Worm (Caenorhabditis elegans): ENCODE measurements around the gene repo-1.

Gene repo-1

DNA sequence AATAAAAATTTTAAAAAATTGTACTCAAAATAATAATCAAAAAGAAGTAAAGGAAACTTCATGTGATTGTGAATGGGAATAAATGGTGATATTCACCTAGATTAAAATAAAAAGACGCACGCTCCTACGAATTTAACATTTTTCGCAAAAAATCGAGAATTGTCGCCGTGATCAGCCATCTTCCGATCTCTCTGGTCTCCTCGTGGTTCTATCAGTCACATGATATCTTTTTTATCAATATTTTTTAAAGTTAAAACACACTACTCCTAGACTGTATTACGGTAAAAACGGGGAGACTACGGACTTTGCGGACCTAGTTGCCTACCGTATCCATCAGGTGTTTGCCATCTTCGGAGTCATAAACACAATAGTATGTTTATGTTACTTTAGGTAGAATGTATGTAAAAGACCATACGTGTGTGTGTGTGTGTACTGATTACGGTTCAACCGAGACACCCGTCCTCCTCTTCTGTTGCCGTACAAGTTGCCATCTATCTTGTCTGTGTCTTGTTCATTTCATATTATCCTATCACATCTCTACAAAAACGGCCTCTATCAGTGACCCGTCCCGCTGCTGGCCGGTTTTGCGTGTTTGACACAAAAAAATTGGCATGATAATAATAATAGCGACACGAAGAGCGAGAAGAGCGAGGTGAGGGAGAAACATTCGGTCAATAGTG lies 37.6 kb upstream of the repo-1 start, which contains the start of gene T12G3.2:
TSS of gene T12G3.2 (minus strand) at position 444 of the 680 bp plus-strand sequence.
- TF ChIP-seq lin-11 (tag; optimal IDR thresholded peaks at IDR 0.05) (no peak), aly-2 (tag; optimal IDR thresholded peaks at IDR 0.05) (no peak), sma-9 (GFP tag; optimal IDR thresholded peaks at IDR 0.05) (peak; percentile 49), sma-9 (tag; optimal IDR thresholded peaks at IDR 0.05) (no peak), sma-3 (GFP tag; optimal IDR thresholded peaks at IDR 0.05) (peak; percentile 44), ztf-11 (tag; optimal IDR thresholded peaks at IDR 0.05) (no peak), nhr-25 (tag; optimal IDR thresholded peaks at IDR 0.05) (peak; percentile 30), ceh-82 (tag; optimal IDR thresholded peaks at IDR 0.05) (no peak), unc-39 (tag; optimal IDR thresholded peaks at IDR 0.05) (no peak), lsy-2 (tag; optimal IDR thresholded peaks at IDR 0.05) (peak in 1 of 2 experiments; percentile 16), ceh-16 (tag; optimal IDR thresholded peaks at IDR 0.05) (no peak), crh-2 (tag; optimal IDR thresholded peaks at IDR 0.05) (no peak), F13H6.1 (tag; optimal IDR thresholded peaks at IDR 0.05) (peak; percentile 23), nhr-21 (tag; optimal IDR thresholded peaks at IDR 0.05) (peak; percentile 23), alr-1 (tag; optimal IDR thresholded peaks at IDR 0.05) (no peak), unc-62 (GFP tag; optimal IDR thresholded peaks at IDR 0.05) (no peak), ztf-1 (GFP tag; conservative IDR thresholded peaks at IDR 0.05) (no peak), nhr-129 (tag; optimal IDR thresholded peaks at IDR 0.05) (peak; percentile 64), egl-27 (tag; optimal IDR thresholded peaks at IDR 0.05) (no peak), nhr-11 (tag; optimal IDR thresholded peaks at IDR 0.05) (no peak), gmeb-1 (tag; optimal IDR thresholded peaks at IDR 0.05) (peak; percentile 25), fos-1 (tag; optimal IDR thresholded peaks at IDR 0.05) (peak; percentile 65), R02D3.7 (tag; optimal IDR thresholded peaks at IDR 0.05) (no peak), unc-55 (GFP tag; optimal IDR thresholded peaks at IDR 0.05) (no peak), nhr-6 (tag; optimal IDR thresholded peaks at IDR 0.05) (no peak), ZK546.5 (tag; optimal IDR thresholded peaks at IDR 0.05) (no peak), peb-1 (tag; optimal IDR thresholded peaks at IDR 0.05) (no peak)

ce11 chrIV:12047552-12048347 lies 36.5 kb upstream of the repo-1 start, which contains the start of gene T12G3.4:
T12G3.4 (plus strand) TSS chrIV:12048256.
- TF ChIP-seq fos-1 (tag; optimal IDR thresholded peaks at IDR 0.05) (peak; percentile 1), nhr-129 (tag; optimal IDR thresholded peaks at IDR 0.05) (peak; percentile 2), F13H6.1 (tag; optimal IDR thresholded peaks at IDR 0.05) (no peak)

- TF ChIP-seq ztf-11 (tag; optimal IDR thresholded peaks at IDR 0.05): no peak
- TF ChIP-seq gmeb-1 (tag; optimal IDR thresholded peaks at IDR 0.05): peak; percentile 17
- TF ChIP-seq aly-2 (tag; optimal IDR thresholded peaks at IDR 0.05): no peak
- no peak for TF ChIP-seq nhr-21 (tag; optimal IDR thresholded peaks at IDR 0.05)
- no peak for TF ChIP-seq Y55F3AM.14 (GFP tag; optimal IDR thresholded peaks at IDR 0.05)
- TF ChIP-seq snpc-4 (tag; optimal IDR thresholded peaks at IDR 0.05): no peak
- no peak for TF ChIP-seq ztf-1 (GFP tag; conservative IDR thresholded peaks at IDR 0.05)
- TF ChIP-seq ceh-16 (tag; optimal IDR thresholded peaks at IDR 0.05): no peak
- TF ChIP-seq unc-62 (GFP tag; optimal IDR thresholded peaks at IDR 0.05): no peak
- TF ChIP-seq nhr-25 (tag; optimal IDR thresholded peaks at IDR 0.05): no peak
- no peak for TF ChIP-seq mdl-1 (tag; optimal IDR thresholded peaks at IDR 0.05)
- peak in 1 of 2 experiments; percentile 61 for TF ChIP-seq lsy-2 (tag; optimal IDR thresholded peaks at IDR 0.05)
- no peak for TF ChIP-seq egl-27 (tag; optimal IDR thresholded peaks at IDR 0.05)
- TF ChIP-seq elt-1 (tag; optimal IDR thresholded peaks at IDR 0.05): no peak
- TF ChIP-seq C34F6.9 (tag; optimal IDR thresholded peaks at IDR 0.05): no peak
- peak; percentile 7 for TF ChIP-seq nhr-129 (tag; optimal IDR thresholded peaks at IDR 0.05)
- no peak for TF ChIP-seq blmp-1 (tag; optimal IDR thresholded peaks at IDR 0.05; ENCODE audit: insufficient read depth)
These were observed 33.1 kb upstream of the repo-1 start, which contains the start of the genes bre-5 and spt-5 for ce11 chrIV:12051049-12051792. bre-5 (minus strand) TSS chrIV:12051215. spt-5 (plus strand) TSS chrIV:12051491.
